Worm (Caenorhabditis elegans): Measurements from ENCODE around the gene srw-34.

Gene srw-34

DNA sequence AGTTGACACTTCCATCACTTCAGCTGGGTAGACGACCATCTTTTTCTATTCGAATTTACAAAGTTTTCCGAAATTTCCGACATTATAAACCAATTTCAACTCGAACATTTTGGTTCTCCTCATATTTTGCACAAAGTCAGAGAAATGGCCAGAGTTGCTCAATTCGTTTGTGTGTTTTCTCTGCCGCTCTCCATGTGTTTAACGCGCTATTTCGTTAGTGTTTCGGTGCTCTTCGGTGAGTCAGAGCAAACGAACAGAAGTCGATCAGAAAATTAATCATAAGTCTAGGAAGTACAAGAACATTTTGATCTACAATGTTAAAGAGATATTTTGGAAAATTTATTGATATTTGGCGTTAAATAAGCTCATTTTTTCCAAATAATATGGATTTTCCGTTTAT, 13.5 kb downstream of the srw-34 start, which contains the start of gene srr-3:
srr-3 (minus strand) TSS at position 101 of the 400 bp plus-strand sequence.
- TF ChIP-seq lin-11 (tag; optimal IDR thresholded peaks at IDR 0.05) = no peak
- peak; percentile 25 for TF ChIP-seq fos-1 (tag; optimal IDR thresholded peaks at IDR 0.05)

DNA sequence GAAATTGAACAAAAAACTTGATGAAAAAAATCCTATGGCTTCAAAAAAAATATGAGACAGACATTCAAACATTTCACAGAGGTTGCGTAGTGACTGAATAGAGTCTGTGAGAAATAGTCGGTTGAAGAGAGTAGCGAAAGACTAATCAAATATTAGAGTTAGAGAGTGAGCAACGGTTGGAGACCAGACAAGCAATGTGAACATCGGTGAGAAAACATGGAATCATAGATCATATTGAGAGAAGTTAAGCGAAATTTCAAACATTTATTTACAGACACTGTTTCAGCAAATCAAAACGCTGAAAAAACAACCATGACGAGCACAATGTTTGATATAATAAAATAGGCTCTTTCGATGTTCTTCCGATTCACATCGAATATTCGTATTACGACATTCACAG, 15.5 kb downstream of the srw-34 start:
- no peak for TF ChIP-seq lsy-2 (tag; optimal IDR thresholded peaks at IDR 0.05)
- TF ChIP-seq nhr-23 (tag; optimal IDR thresholded peaks at IDR 0.05) = no peak
- no peak for TF ChIP-seq ceh-16 (tag; optimal IDR thresholded peaks at IDR 0.05)
- no peak for TF ChIP-seq aly-2 (tag; optimal IDR thresholded peaks at IDR 0.05)
- peak; percentile 25 for TF ChIP-seq sma-9 (GFP tag; optimal IDR thresholded peaks at IDR 0.05)
- no peak for TF ChIP-seq sma-9 (tag; optimal IDR thresholded peaks at IDR 0.05)
- TF ChIP-seq nhr-11 (tag; optimal IDR thresholded peaks at IDR 0.05) = no peak
- no peak for TF ChIP-seq skn-1 (tag; optimal IDR thresholded peaks at IDR 0.05)

DNA sequence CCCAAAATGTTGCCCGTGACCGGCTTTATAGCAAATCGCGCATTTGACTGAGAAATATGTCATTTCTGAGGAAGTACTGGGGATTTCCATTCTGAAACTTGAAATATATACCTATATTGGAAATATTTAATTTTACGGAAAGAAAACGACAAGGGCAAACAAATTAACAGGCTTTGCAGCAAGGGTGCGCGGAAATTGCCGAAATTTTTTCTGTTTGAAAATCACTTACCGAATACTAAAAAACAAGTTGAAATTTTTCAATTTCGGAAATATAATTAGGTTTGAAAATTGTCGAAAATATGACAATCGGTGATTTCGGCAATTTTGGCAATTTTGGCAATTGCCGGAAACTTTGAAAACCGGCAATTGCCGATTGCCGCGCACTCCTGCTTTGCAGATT, 16.3 kb downstream of the srw-34 start, which contains the start of gene nhr-54:
nhr-54 (minus strand) TSS at position 101 of the 400 bp plus-strand sequence.
- no peak for TF ChIP-seq snpc-4 (tag; optimal IDR thresholded peaks at IDR 0.05)
- no peak for TF ChIP-seq sma-3 (GFP tag; optimal IDR thresholded peaks at IDR 0.05)
- no peak for TF ChIP-seq sem-4 (tag; optimal IDR thresholded peaks at IDR 0.05)
- TF ChIP-seq crh-2 (tag; optimal IDR thresholded peaks at IDR 0.05) = no peak
- no peak for TF ChIP-seq C34F6.9 (tag; optimal IDR thresholded peaks at IDR 0.05)
- TF ChIP-seq nhr-23 (tag; optimal IDR thresholded peaks at IDR 0.05) = no peak
- TF ChIP-seq nhr-237 (tag; optimal IDR thresholded peaks at IDR 0.05) = no peak
- TF ChIP-seq lin-13 (GFP tag; optimal IDR thresholded peaks at IDR 0.05) = no peak
- TF ChIP-seq nhr-10 (tag; optimal IDR thresholded peaks at IDR 0.05) = no peak
- TF ChIP-seq ztf-11 (tag; optimal IDR thresholded peaks at IDR 0.05) = no peak
- no peak for TF ChIP-seq lin-11 (tag; optimal IDR thresholded peaks at IDR 0.05)
- TF ChIP-seq Y55F3AM.14 (GFP tag; optimal IDR thresholded peaks at IDR 0.05) = no peak
- no peak for TF ChIP-seq unc-55 (GFP tag; optimal IDR thresholded peaks at IDR 0.05)

DNA sequence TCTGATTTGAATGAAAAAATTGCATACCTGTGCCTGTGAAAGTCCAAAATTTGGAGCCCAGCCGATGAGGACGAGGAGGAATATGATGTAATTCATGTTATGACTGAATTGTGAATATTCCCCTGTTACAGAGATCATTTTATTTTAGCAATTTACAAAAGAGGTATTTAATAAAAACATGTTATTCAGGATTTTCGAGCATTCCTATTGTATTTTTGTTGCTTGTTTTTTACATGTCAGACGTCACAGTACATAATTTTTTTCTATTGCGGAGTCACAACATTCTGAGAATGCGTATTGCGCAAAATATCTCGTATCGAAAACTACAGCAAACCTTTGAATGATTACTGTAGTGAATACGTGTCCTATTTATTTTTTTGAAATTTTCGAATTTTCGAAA, 19.0 kb downstream of the srw-34 start, which contains the start of gene F36D3.14:
F36D3.14 (minus strand) TSS at position 101 of the 400 bp plus-strand sequence.
- no peak for TF ChIP-seq ztf-1 (GFP tag; conservative IDR thresholded peaks at IDR 0.05)
- no peak for TF ChIP-seq unc-62 (GFP tag; optimal IDR thresholded peaks at IDR 0.05)
- no peak for TF ChIP-seq ztf-4 (tag; optimal IDR thresholded peaks at IDR 0.05)
- TF ChIP-seq nhr-6 (tag; optimal IDR thresholded peaks at IDR 0.05) = no peak
- TF ChIP-seq mdl-1 (tag; optimal IDR thresholded peaks at IDR 0.05) = no peak
- no peak for TF ChIP-seq nhr-12 (tag; optimal IDR thresholded peaks at IDR 0.05)
- no peak for TF ChIP-seq blmp-1 (tag; optimal IDR thresholded peaks at IDR 0.05; ENCODE audit: insufficient read depth)
- no peak for TF ChIP-seq lsy-2 (tag; optimal IDR thresholded peaks at IDR 0.05)
- no peak for TF ChIP-seq nhr-129 (tag; optimal IDR thresholded peaks at IDR 0.05)
- no peak for TF ChIP-seq nhr-77 (tag; optimal IDR thresholded peaks at IDR 0.05)
- no peak for TF ChIP-seq unc-55 (GFP tag; optimal IDR thresholded peaks at IDR 0.05)
- no peak for TF ChIP-seq nhr-11 (tag; optimal IDR thresholded peaks at IDR 0.05)

DNA sequence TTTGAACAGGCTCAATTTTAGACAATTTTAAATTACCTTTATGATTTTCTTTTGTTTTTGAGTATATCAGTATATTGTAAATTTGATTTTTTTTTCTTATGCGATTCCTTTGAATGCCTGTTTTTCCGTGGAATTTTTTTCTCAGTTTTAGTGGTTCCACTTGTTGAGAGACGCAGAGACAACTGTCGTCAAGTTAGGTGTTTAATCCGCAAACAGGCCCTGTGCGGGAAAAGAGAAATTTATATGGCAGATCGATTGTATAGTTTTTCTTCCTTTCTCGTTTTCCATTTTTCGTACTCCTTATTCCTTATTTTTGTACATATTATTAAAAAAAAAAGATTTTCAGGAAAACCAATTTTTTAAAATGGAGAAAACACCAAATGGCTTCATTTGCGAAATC, 23.1 kb downstream of the srw-34 start, which contains the start of gene F36D3.1:
F36D3.1 (plus strand) TSS at position 347 of the 400 bp plus-strand sequence.
- TF ChIP-seq mab-5 (tag; optimal IDR thresholded peaks at IDR 0.05) = no peak
- no peak for TF ChIP-seq sma-3 (GFP tag; optimal IDR thresholded peaks at IDR 0.05)
- peak; percentile 23 for TF ChIP-seq sem-4 (tag; optimal IDR thresholded peaks at IDR 0.05)
- TF ChIP-seq lin-11 (tag; optimal IDR thresholded peaks at IDR 0.05) = no peak
- no peak for TF ChIP-seq nhr-237 (tag; optimal IDR thresholded peaks at IDR 0.05)
- no peak for TF ChIP-seq ztf-1 (GFP tag; conservative IDR thresholded peaks at IDR 0.05)
- TF ChIP-seq nhr-77 (tag; optimal IDR thresholded peaks at IDR 0.05) = no peak
- no peak for TF ChIP-seq ceh-82 (tag; optimal IDR thresholded peaks at IDR 0.05)
- no peak for TF ChIP-seq zag-1 (tag; optimal IDR thresholded peaks at IDR 0.05)
- peak; percentile 67 for TF ChIP-seq snpc-4 (tag; optimal IDR thresholded peaks at IDR 0.05)
- peak; percentile 56 for TF ChIP-seq lin-13 (GFP tag; optimal IDR thresholded peaks at IDR 0.05)
- no peak for TF ChIP-seq nhr-12 (tag; optimal IDR thresholded peaks at IDR 0.05)
- no peak for TF ChIP-seq elt-1 (tag; optimal IDR thresholded peaks at IDR 0.05)
- TF ChIP-seq ZK546.5 (tag; optimal IDR thresholded peaks at IDR 0.05) = no peak
- TF ChIP-seq nhr-129 (tag; optimal IDR thresholded peaks at IDR 0.05) = peak; percentile 53
- TF ChIP-seq crh-2 (tag; optimal IDR thresholded peaks at IDR 0.05) = peak; percentile 34
- peak; percentile 43 for TF ChIP-seq C34F6.9 (tag; optimal IDR thresholded peaks at IDR 0.05)
- no peak for TF ChIP-seq peb-1 (tag; optimal IDR thresholded peaks at IDR 0.05)
- TF ChIP-seq nhr-21 (tag; optimal IDR thresholded peaks at IDR 0.05) = no peak
- TF ChIP-seq ztf-11 (tag; optimal IDR thresholded peaks at IDR 0.05) = no peak
- no peak for TF ChIP-seq unc-62 (GFP tag; optimal IDR thresholded peaks at IDR 0.05)
- TF ChIP-seq lin-39 (tag; optimal IDR thresholded peaks at IDR 0.05) = no peak
- TF ChIP-seq nhr-6 (tag; optimal IDR thresholded peaks at IDR 0.05) = no peak
- no peak for TF ChIP-seq nhr-10 (tag; optimal IDR thresholded peaks at IDR 0.05)
- peak; percentile 80 for TF ChIP-seq gmeb-1 (tag; optimal IDR thresholded peaks at IDR 0.05)
- no peak for TF ChIP-seq nhr-23 (tag; optimal IDR thresholded peaks at IDR 0.05)
- TF ChIP-seq unc-39 (tag; optimal IDR thresholded peaks at IDR 0.05) = no peak
- TF ChIP-seq alr-1 (tag; optimal IDR thresholded peaks at IDR 0.05) = no peak
- TF ChIP-seq egl-27 (tag; optimal IDR thresholded peaks at IDR 0.05) = no peak
- TF ChIP-seq fos-1 (tag; optimal IDR thresholded peaks at IDR 0.05) = peak; percentile 15
- TF ChIP-seq ama-1 (optimal IDR thresholded peaks at IDR 0.05) = no peak
- TF ChIP-seq unc-55 (GFP tag; optimal IDR thresholded peaks at IDR 0.05) = peak; percentile 65
- TF ChIP-seq dmd-4 (tag; optimal IDR thresholded peaks at IDR 0.05) = no peak
